Worm (Caenorhabditis elegans) whole organism, late embryonic: ENCODE measurements around the gene C34F6.9.

Experiments
- C38D4.7 ChIP-seq: fragments of 200-800 bp; sonication (Bioruptor generic); optimal IDR thresholded peaks from 2 replicates; lab custom pipeline; 2018; ENCODE audit warnings: mild to moderate bottlenecking, missing genetic modification characterization, moderate library complexity, missing compliant biosample characterization
- ahr-1 ChIP-seq: sonication (generic microtip); optimal IDR thresholded peaks from 2 replicates; lab custom pipeline; 2016; ENCODE audit warnings: missing genetic modification characterization, missing compliant biosample characterization
- dve-1 ChIP-seq: sonication (generic microtip); optimal IDR thresholded peaks from 2 replicates; lab custom pipeline; 2017; ENCODE audit warnings: antibody characterized with exemption, mild to moderate bottlenecking, missing genetic modification characterization, missing compliant biosample characterization
- lim-6 ChIP-seq: sonication (generic microtip); optimal IDR thresholded peaks from 2 replicates; lab custom pipeline; 2016; ENCODE audit warnings: missing genetic modification characterization, missing compliant biosample characterization
- nhr-11 ChIP-seq: fragments of 150-350 bp; optimal IDR thresholded peaks from 2 replicates; lab custom pipeline; 2014; ENCODE audit warnings: missing biosample characterization, missing genetic modification characterization
- npax-4 ChIP-seq: sonication (generic microtip); optimal IDR thresholded peaks from 2 replicates; lab custom pipeline; 2016; ENCODE audit warnings: missing genetic modification characterization, missing compliant biosample characterization
- rnt-1 ChIP-seq: sonication (generic microtip); optimal IDR thresholded peaks from 2 replicates; lab custom pipeline; 2016; ENCODE audit warnings: missing genetic modification characterization, missing compliant biosample characterization
- tbx-2 ChIP-seq: sonication (generic microtip); optimal IDR thresholded peaks from 2 replicates; lab custom pipeline; 2016; ENCODE audit warnings: missing genetic modification characterization, missing compliant biosample characterization
- unc-3 ChIP-seq, 2 experiments: fragments of 200-800 bp in 1 of 2; sonication (Bioruptor generic) in 1 of 2; sonication (generic microtip) in 1 of 2; conservative IDR thresholded peaks in 1 of 2; optimal IDR thresholded peaks in 1 of 2; 2 replicates each; pipeline versions ENCODE4 v1.3.6 to Lab custom; 2016 to 2022; ENCODE audit warnings: missing compliant biosample characterization in 2 of 2, missing genetic modification characterization in 2 of 2, missing genetic modification reagents in 1 of 2
- unc-86 ChIP-seq: sonication (generic microtip); optimal IDR thresholded peaks from 2 replicates; lab custom pipeline; 2016; ENCODE audit warnings: missing genetic modification characterization, missing compliant biosample characterization

ce11 chrX:11215420-11216050 is 6.9 kb downstream of the C34F6.9 start, which contains the start of the genes C34F6.7 and idh-2:
- no peak for TF ChIP-seq tbx-2 (tag; lab: Kevin White, UChicago)
- TF ChIP-seq npax-4: no peak
- no peak for TF ChIP-seq unc-86 (tag; lab: Kevin White, UChicago)
- TF ChIP-seq ahr-1 (tag; lab: Kevin White, UChicago): no peak
- TF ChIP-seq C38D4.7 (GFP tag; lab: Kevin White, UChicago): no peak
- TF ChIP-seq nhr-11 (tag; lab: Kevin White, UChicago): no peak
- TF ChIP-seq rnt-1 (tag; lab: Kevin White, UChicago): no peak
- TF ChIP-seq unc-3 (GFP tag; conservative IDR thresholded peaks at IDR 0.05; lab: Robert Waterston, UW): no peak
- no peak for TF ChIP-seq unc-3 (tag; optimal IDR thresholded peaks at IDR 0.05; lab: Kevin White, UChicago)
- TF ChIP-seq dve-1 (tag; lab: Kevin White, UChicago): no peak
- TF ChIP-seq lim-6 (tag; lab: Kevin White, UChicago): no peak
